Worm (Caenorhabditis elegans) whole organism, L1 larva: ENCODE measurements around the gene gcc-2.

ENCODE experiments used
- Y116A8C.19 ChIP-seq: sonication (generic microtip); optimal IDR thresholded peaks from 2 replicates; lab custom pipeline; 2016; ENCODE audit warnings: missing compliant biosample characterization, missing genetic modification characterization, borderline replicate concordance
- aha-1 ChIP-seq: fragments of 150-350 bp; optimal IDR thresholded peaks from 2 replicates; lab custom pipeline; 2014; ENCODE audit warnings: missing biosample characterization, missing genetic modification characterization
- alr-1 ChIP-seq: fragments of 200-800 bp; sonication (Bioruptor generic); optimal IDR thresholded peaks from 2 replicates; lab custom pipeline; 2018; ENCODE audit warnings: borderline replicate concordance, mild to moderate bottlenecking, missing genetic modification characterization, missing compliant biosample characterization
- ama-1 ChIP-seq: fragments of 150-350 bp; optimal IDR thresholded peaks from 2 replicates; lab custom pipeline; 2014
- blmp-1 ChIP-seq: fragments of 150-350 bp; optimal IDR thresholded peaks from 2 replicates; lab custom pipeline; 2014; ENCODE audit warnings: missing biosample characterization, missing genetic modification characterization
- ceh-90 ChIP-seq: sonication (generic microtip); optimal IDR thresholded peaks from 2 replicates; lab custom pipeline; 2016; ENCODE audit warnings: missing genetic modification characterization, missing compliant biosample characterization
- ces-1 ChIP-seq: fragments of 150-350 bp; optimal IDR thresholded peaks from 2 replicates; lab custom pipeline; 2014; ENCODE audit warnings: missing biosample characterization, missing genetic modification reagents, missing genetic modification characterization
- dpl-1 ChIP-seq, 3 experiments: fragments of 150-350 bp in 2 of 3; sonication (generic microtip) in 1 of 3; optimal IDR thresholded peaks; 2 replicates each; lab custom pipeline; 2014 to 2017; ENCODE audit warnings: missing biosample characterization in 3 of 3, missing genetic modification characterization in 3 of 3, missing genetic modification reagents in 3 of 3
- dsc-1 ChIP-seq: sonication (generic microtip); optimal IDR thresholded peaks from 2 replicates; lab custom pipeline; 2016; ENCODE audit warnings: mild to moderate bottlenecking, missing genetic modification characterization, missing compliant biosample characterization
- efl-1 ChIP-seq, 4 experiments: fragments of 150-350 bp; optimal IDR thresholded peaks in 3 of 4; peaks in 1 of 4; 1 replicate in 1 of 4; 2 replicates in 3 of 4; lab custom pipeline; 2014; ENCODE audit warnings: missing biosample characterization in 2 of 4, missing genetic modification characterization in 2 of 4, missing genetic modification reagents in 2 of 4
- elt-3 ChIP-seq, 6 experiments: fragments of 150-350 bp in 1 of 6; sonication (generic microtip); optimal IDR thresholded peaks; 2 replicates each; lab custom pipeline; 2017 to 2018; ENCODE audit warnings: missing biosample characterization in 6 of 6, missing genetic modification characterization in 6 of 6, inconsistent platforms in 1 of 6
- ets-5 ChIP-seq: fragments of 200-800 bp; sonication (Bioruptor generic); IDR thresholded peaks from 2 replicates; pipeline ENCODE4 v1.3.6; 2022; ENCODE audit warnings: missing genetic modification characterization, missing compliant biosample characterization
- fkh-10 ChIP-seq: sonication (generic microtip); optimal IDR thresholded peaks from 2 replicates; lab custom pipeline; 2017; ENCODE audit warnings: missing biosample characterization, missing genetic modification reagents, missing genetic modification characterization
- fos-1 ChIP-seq: fragments of 150-350 bp; optimal IDR thresholded peaks from 2 replicates; lab custom pipeline; 2014; ENCODE audit warnings: missing biosample characterization, missing genetic modification characterization
- hlh-17 ChIP-seq: fragments of 200-800 bp; sonication (Bioruptor generic); optimal IDR thresholded peaks from 2 replicates; lab custom pipeline; 2018; ENCODE audit warnings: missing genetic modification characterization, mild to moderate bottlenecking, missing compliant biosample characterization, moderate library complexity, borderline replicate concordance
- hlh-4 ChIP-seq: sonication (generic microtip); optimal IDR thresholded peaks from 2 replicates; lab custom pipeline; 2016; ENCODE audit warnings: mild to moderate bottlenecking, missing genetic modification characterization, missing compliant biosample characterization
- hpl-2 ChIP-seq: fragments of 150-350 bp; optimal IDR thresholded peaks from 2 replicates; lab custom pipeline; 2014; ENCODE audit warnings: missing biosample characterization, missing genetic modification reagents, missing genetic modification characterization
- irx-1 ChIP-seq: sonication (generic microtip); optimal IDR thresholded peaks from 2 replicates; lab custom pipeline; 2016; ENCODE audit warnings: missing genetic modification characterization, missing compliant biosample characterization
- isw-1 ChIP-seq: fragments of 200-800 bp; sonication (Bioruptor generic); IDR thresholded peaks from 2 replicates; pipeline ENCODE4 v1.3.6; 2022; ENCODE audit warnings: missing genetic modification characterization, missing compliant biosample characterization
- jun-1 ChIP-seq: fragments of 150-350 bp; optimal IDR thresholded peaks from 2 replicates; lab custom pipeline; 2014; ENCODE audit warnings: missing biosample characterization, missing genetic modification reagents, missing genetic modification characterization
- lin-13 ChIP-seq: fragments of 150-350 bp; optimal IDR thresholded peaks from 2 replicates; lab custom pipeline; 2014; ENCODE audit warnings: missing biosample characterization, missing genetic modification reagents, missing genetic modification characterization
- lin-14 ChIP-seq: fragments of 200-800 bp; sonication (Bioruptor generic); optimal IDR thresholded peaks from 2 replicates; lab custom pipeline; 2018; ENCODE audit warnings: mild to moderate bottlenecking, missing genetic modification characterization, moderate library complexity, missing compliant biosample characterization
- lin-15B ChIP-seq: fragments of 150-350 bp; sonication (generic microtip); optimal IDR thresholded peaks from 3 replicates; lab custom pipeline; 2014; ENCODE audit warnings: missing biosample characterization, missing genetic modification characterization
- lin-39 ChIP-seq: fragments of 150-350 bp; optimal IDR thresholded peaks from 2 replicates; lab custom pipeline; 2014; ENCODE audit warnings: missing biosample characterization, missing genetic modification reagents, missing genetic modification characterization
- lsy-2 ChIP-seq, 2 experiments: fragments of 150-350 bp; optimal IDR thresholded peaks; 2 replicates each; lab custom pipeline; 2014; ENCODE audit warnings: missing biosample characterization in 2 of 2, missing genetic modification characterization in 2 of 2
- mab-9 ChIP-seq: fragments of 200-800 bp; sonication (Bioruptor generic); IDR thresholded peaks from 2 replicates; pipeline ENCODE4 v1.3.6; 2022; ENCODE audit warnings: missing genetic modification reagents, missing genetic modification characterization, missing compliant biosample characterization
- mdl-1 ChIP-seq, 2 experiments: fragments of 150-350 bp; optimal IDR thresholded peaks; 2 replicates each; lab custom pipeline; 2014 to 2017; ENCODE audit warnings: missing biosample characterization in 2 of 2, missing genetic modification characterization in 2 of 2, inconsistent platforms in 1 of 2
- mef-2 ChIP-seq: fragments of 150-350 bp; optimal IDR thresholded peaks from 2 replicates; lab custom pipeline; 2014; ENCODE audit warnings: missing biosample characterization, missing genetic modification characterization
- mep-1 ChIP-seq: fragments of 150-350 bp; optimal IDR thresholded peaks from 2 replicates; lab custom pipeline; 2014; ENCODE audit warnings: missing biosample characterization, missing genetic modification characterization
- nhr-11 ChIP-seq: fragments of 150-350 bp; optimal IDR thresholded peaks from 2 replicates; lab custom pipeline; 2014; ENCODE audit warnings: missing biosample characterization, missing genetic modification characterization
- nhr-12 ChIP-seq: sonication (generic microtip); optimal IDR thresholded peaks from 2 replicates; lab custom pipeline; 2017; ENCODE audit warnings: missing biosample characterization, missing genetic modification characterization
- nhr-19 ChIP-seq: fragments of 200-800 bp; sonication (Bioruptor generic); conservative IDR thresholded peaks from 2 replicates; pipeline ENCODE4 v1.3.6; 2022; ENCODE audit warnings: missing genetic modification characterization, missing compliant biosample characterization
- nhr-28 ChIP-seq: fragments of 150-350 bp; optimal IDR thresholded peaks from 2 replicates; lab custom pipeline; 2014; ENCODE audit warnings: missing biosample characterization, missing genetic modification characterization
- nhr-47 ChIP-seq: sonication (generic microtip); optimal IDR thresholded peaks from 2 replicates; lab custom pipeline; 2016; ENCODE audit warnings: mild to moderate bottlenecking, missing genetic modification characterization, moderate library complexity, missing compliant biosample characterization
- nhr-71 ChIP-seq: sonication (generic microtip); optimal IDR thresholded peaks from 2 replicates; lab custom pipeline; 2016; ENCODE audit warnings: mild to moderate bottlenecking, missing genetic modification characterization, moderate library complexity, missing compliant biosample characterization
- nhr-76 ChIP-seq: sonication (generic microtip); optimal IDR thresholded peaks from 2 replicates; lab custom pipeline; 2017; ENCODE audit warnings: missing biosample characterization, missing genetic modification characterization
- nhr-77 ChIP-seq: fragments of 150-350 bp; optimal IDR thresholded peaks from 2 replicates; lab custom pipeline; 2014; ENCODE audit warnings: missing biosample characterization, missing genetic modification characterization
- nhr-85 ChIP-seq: sonication (generic microtip); peaks from one replicate; lab custom pipeline; 2016; ENCODE audit warnings: missing genetic modification characterization, inconsistent platforms, missing compliant biosample characterization
- nhr-90 ChIP-seq: sonication (generic microtip); optimal IDR thresholded peaks from 2 replicates; lab custom pipeline; 2016; ENCODE audit warnings: mild to moderate bottlenecking, missing genetic modification characterization, missing compliant biosample characterization; ENCODE audit not compliant: poor library complexity
- pax-3 ChIP-seq: fragments of 200-800 bp; sonication (Bioruptor generic); optimal IDR thresholded peaks from 2 replicates; lab custom pipeline; 2018; ENCODE audit warnings: mild to moderate bottlenecking, missing genetic modification characterization, moderate library complexity, missing compliant biosample characterization
- pqm-1 ChIP-seq: sonication (generic microtip); optimal IDR thresholded peaks from 3 replicates; lab custom pipeline; 2017; ENCODE audit warnings: missing biosample characterization, missing genetic modification characterization
- rnt-1 ChIP-seq: sonication (generic microtip); optimal IDR thresholded peaks from 2 replicates; lab custom pipeline; 2016; ENCODE audit warnings: mild to moderate bottlenecking, missing genetic modification characterization, moderate library complexity, missing compliant biosample characterization
- sptf-1 ChIP-seq: fragments of 150-350 bp; optimal IDR thresholded peaks from 2 replicates; lab custom pipeline; 2014; ENCODE audit warnings: missing biosample characterization, missing genetic modification characterization
- sup-37 ChIP-seq: fragments of 200-800 bp; sonication (Bioruptor generic); optimal IDR thresholded peaks from 2 replicates; lab custom pipeline; 2018; ENCODE audit warnings: mild to moderate bottlenecking, missing genetic modification characterization, missing compliant biosample characterization
- swsn-7 ChIP-seq: sonication (generic microtip); optimal IDR thresholded peaks from 2 replicates; lab custom pipeline; 2016; ENCODE audit warnings: missing genetic modification characterization, missing compliant biosample characterization
- unc-130 ChIP-seq: fragments of 150-350 bp; optimal IDR thresholded peaks from 2 replicates; lab custom pipeline; 2017; ENCODE audit warnings: missing biosample characterization, missing genetic modification characterization, inconsistent platforms
- unc-30 ChIP-seq: sonication (generic microtip); optimal IDR thresholded peaks from 2 replicates; lab custom pipeline; 2017; ENCODE audit warnings: missing biosample characterization, missing genetic modification characterization
- unc-62 ChIP-seq: fragments of 150-350 bp; optimal IDR thresholded peaks from 2 replicates; lab custom pipeline; 2014; ENCODE audit warnings: missing biosample characterization, missing genetic modification reagents, missing genetic modification characterization
- unc-86 ChIP-seq: sonication (generic microtip); optimal IDR thresholded peaks from 2 replicates; lab custom pipeline; 2016; ENCODE audit warnings: missing genetic modification characterization, missing compliant biosample characterization
- zag-1 ChIP-seq: fragments of 150-350 bp; optimal IDR thresholded peaks from 2 replicates; lab custom pipeline; 2014; ENCODE audit warnings: missing biosample characterization, missing genetic modification characterization
- zip-4 ChIP-seq: fragments of 200-800 bp; sonication (Bioruptor generic); optimal IDR thresholded peaks from 2 replicates; lab custom pipeline; 2018; ENCODE audit warnings: mild to moderate bottlenecking, missing genetic modification characterization, moderate library complexity, missing compliant biosample characterization
- ztf-4 ChIP-seq: fragments of 150-350 bp; optimal IDR thresholded peaks from 2 replicates; lab custom pipeline; 2014; ENCODE audit warnings: missing biosample characterization, missing genetic modification characterization

The gcc-2 gene

ce11 chrIII:9780665-9781304 is 18.8 kb upstream of the gcc-2 start, which contains the start of gene vha-1 (continued):
- TF ChIP-seq irx-1 = no peak
- TF ChIP-seq nhr-11 = no peak
- TF ChIP-seq Y116A8C.19 (tag; lab: Kevin White, UChicago) = no peak
- no peak for TF ChIP-seq zip-4 (GFP tag; lab: Kevin White, UChicago)
- TF ChIP-seq nhr-90 (tag; lab: Kevin White, UChicago) = peak; percentile 71
- TF ChIP-seq hpl-2 (GFP tag; lab: Kevin White, UChicago) = peak; percentile 41
- no peak for TF ChIP-seq ets-5
- peak; percentile 95 for TF ChIP-seq lin-15B (tag; lab: Kevin White, UChicago)
- peak; percentile 90 for TF ChIP-seq nhr-77 (tag; lab: Kevin White, UChicago)
- TF ChIP-seq nhr-19 (GFP tag; lab: Robert Waterston, UW) = peak; percentile 53
- peak; percentile 56 for TF ChIP-seq ama-1 (lab: Kevin White, UChicago)
- peak; percentile 57 for TF ChIP-seq blmp-1 (tag; lab: Kevin White, UChicago)
- TF ChIP-seq pax-3 = no peak
- peak; percentile 2 for TF ChIP-seq fkh-10
- no peak for TF ChIP-seq aha-1 (tag; lab: Kevin White, UChicago)
- peak; percentile 87 for TF ChIP-seq mep-1 (tag; lab: Kevin White, UChicago)
- peak in 1 of 2 experiments; percentile 81 for TF ChIP-seq mdl-1 (tag; optimal IDR thresholded peaks at IDR 0.05; lab: Kevin White, UChicago)
- TF ChIP-seq hlh-4 = no peak
- TF ChIP-seq nhr-28 (tag; lab: Kevin White, UChicago) = no peak
- peak; percentile 73 for TF ChIP-seq isw-1
- no peak for TF ChIP-seq alr-1
- TF ChIP-seq nhr-85 (tag; lab: Kevin White, UChicago) = peak; percentile 85
- TF ChIP-seq sup-37 (GFP tag; lab: Kevin White, UChicago) = no peak
- no peak for TF ChIP-seq sptf-1
- no peak for TF ChIP-seq lin-39
- TF ChIP-seq ztf-4 (tag; lab: Kevin White, UChicago) = no peak
- TF ChIP-seq hlh-17 (GFP tag; lab: Kevin White, UChicago) = no peak
- TF ChIP-seq unc-130 = peak; percentile 73
- TF ChIP-seq zag-1 (tag; lab: Kevin White, UChicago) = no peak
- TF ChIP-seq rnt-1 (tag; lab: Kevin White, UChicago) = peak; percentile 73
- TF ChIP-seq elt-3 (tag; optimal IDR thresholded peaks at IDR 0.05; lab: Kevin White, UChicago) = peak in 4 of 6 experiments; percentile 11 to 92 (median 79)
- TF ChIP-seq efl-1 (optimal IDR thresholded peaks at IDR 0.05; lab: Kevin White, UChicago) = peak; percentile 79 to 89
- peak; percentile 79 to 94 for TF ChIP-seq efl-1 (GFP tag; optimal IDR thresholded peaks at IDR 0.05 in 1 of 2; lab: Kevin White, UChicago)
- no peak for TF ChIP-seq ceh-90 (tag; lab: Kevin White, UChicago)
- no peak for TF ChIP-seq pqm-1 (tag; lab: Kevin White, UChicago)
- peak; percentile 66 for TF ChIP-seq jun-1 (tag; lab: Kevin White, UChicago)
- no peak for TF ChIP-seq dsc-1 (tag; lab: Kevin White, UChicago)
- no peak for TF ChIP-seq unc-30 (tag; lab: Kevin White, UChicago)
- TF ChIP-seq nhr-12 (tag; lab: Kevin White, UChicago) = no peak
- peak; percentile 93 for TF ChIP-seq lin-14 (GFP tag; lab: Kevin White, UChicago)
- TF ChIP-seq dpl-1 (GFP tag; optimal IDR thresholded peaks at IDR 0.05; lab: Kevin White, UChicago) = peak; percentile 76 to 82 (median 80)
- peak; percentile 61 for TF ChIP-seq fos-1
- TF ChIP-seq nhr-47 (tag; lab: Kevin White, UChicago) = peak; percentile 78
- peak; percentile 90 for TF ChIP-seq nhr-71 (tag; lab: Kevin White, UChicago)
- no peak for TF ChIP-seq mef-2
- no peak for TF ChIP-seq mab-9 (GFP tag; lab: Robert Waterston, UW)
- peak; percentile 86 to 97 for TF ChIP-seq lsy-2 (tag; optimal IDR thresholded peaks at IDR 0.05; lab: Kevin White, UChicago)
- TF ChIP-seq ces-1 (GFP tag; lab: Kevin White, UChicago) = no peak
- no peak for TF ChIP-seq unc-62
- TF ChIP-seq lin-13 (GFP tag; lab: Kevin White, UChicago) = peak; percentile 83
- peak; percentile 73 for TF ChIP-seq swsn-7 (tag; lab: Kevin White, UChicago)
- TF ChIP-seq nhr-76 (tag; lab: Kevin White, UChicago) = no peak
- TF ChIP-seq unc-86 (tag; lab: Kevin White, UChicago) = peak; percentile 55
